Fruit fly (Drosophila melanogaster) whole organism, adult: ENCODE measurements around the gene RacGAP84C.

Experiments used
- CG11617 ChIP-seq: fragments of 200-800 bp; sonication (Bioruptor generic); optimal IDR thresholded peaks from 2 replicates; lab custom pipeline; 2017; ENCODE audit warnings: mild to moderate bottlenecking, missing biosample characterization, missing genetic modification reagents, missing genetic modification characterization
- CG1620 ChIP-seq: fragments of 200-800 bp; sonication (Bioruptor generic); optimal IDR thresholded peaks from 2 replicates; lab custom pipeline; 2016; ENCODE audit warnings: missing biosample characterization, missing genetic modification characterization
- CG5204 ChIP-seq: fragments of 200-800 bp; sonication (Bioruptor generic); optimal IDR thresholded peaks from 2 replicates; lab custom pipeline; 2016; ENCODE audit warnings: missing biosample characterization, missing genetic modification characterization
- CG7101 ChIP-seq: fragments of 200-800 bp; sonication (Bioruptor generic); optimal IDR thresholded peaks from 2 replicates; lab custom pipeline; 2018; ENCODE audit warnings: missing biosample characterization, mild to moderate bottlenecking, missing genetic modification characterization, moderate library complexity
- Clk ChIP-seq: fragments of 200-800 bp; sonication (Bioruptor generic); optimal IDR thresholded peaks from 2 replicates; lab custom pipeline; 2017; ENCODE audit warnings: missing biosample characterization, missing genetic modification characterization
- Mnt ChIP-seq: fragments of 200-800 bp; sonication (Bioruptor generic); optimal IDR thresholded peaks from 2 replicates; lab custom pipeline; 2016; ENCODE audit warnings: missing biosample characterization, mild to moderate bottlenecking, missing genetic modification characterization
- bab1 ChIP-seq: fragments of 200-800 bp; sonication (Bioruptor generic); optimal IDR thresholded peaks from 3 replicates; lab custom pipeline; 2019; ENCODE audit warnings: missing biosample characterization, mild to moderate bottlenecking, missing genetic modification characterization, moderate library complexity
- cnc ChIP-seq, 2 experiments: fragments of >200 bp; optimal IDR thresholded peaks; 2 replicates each; lab custom pipeline; 2017
- kay ChIP-seq: fragments of 200-800 bp; sonication (Bioruptor generic); peaks from one replicate; lab custom pipeline; 2016; ENCODE audit warnings: missing biosample characterization, missing genetic modification characterization, borderline replicate concordance
- ovo ChIP-seq: fragments of 200-800 bp; sonication (Bioruptor generic); optimal IDR thresholded peaks from 2 replicates; lab custom pipeline; 2016; ENCODE audit warnings: missing biosample characterization, missing genetic modification characterization
- pad ChIP-seq: fragments of 200-800 bp; sonication (Bioruptor generic); optimal IDR thresholded peaks from 3 replicates; lab custom pipeline; 2017; ENCODE audit warnings: missing biosample characterization, missing genetic modification characterization, mild to moderate bottlenecking, moderate library complexity, missing genetic modification reagents
- tj ChIP-seq: fragments of 200-800 bp; sonication (Bioruptor generic); optimal IDR thresholded peaks from 3 replicates; lab custom pipeline; 2017; ENCODE audit warnings: missing biosample characterization, mild to moderate bottlenecking, missing genetic modification characterization, moderate library complexity
- toe ChIP-seq: fragments of 200-800 bp; sonication (Bioruptor generic); optimal IDR thresholded peaks from 2 replicates; lab custom pipeline; 2016; ENCODE audit warnings: missing biosample characterization, missing genetic modification characterization

DNA sequence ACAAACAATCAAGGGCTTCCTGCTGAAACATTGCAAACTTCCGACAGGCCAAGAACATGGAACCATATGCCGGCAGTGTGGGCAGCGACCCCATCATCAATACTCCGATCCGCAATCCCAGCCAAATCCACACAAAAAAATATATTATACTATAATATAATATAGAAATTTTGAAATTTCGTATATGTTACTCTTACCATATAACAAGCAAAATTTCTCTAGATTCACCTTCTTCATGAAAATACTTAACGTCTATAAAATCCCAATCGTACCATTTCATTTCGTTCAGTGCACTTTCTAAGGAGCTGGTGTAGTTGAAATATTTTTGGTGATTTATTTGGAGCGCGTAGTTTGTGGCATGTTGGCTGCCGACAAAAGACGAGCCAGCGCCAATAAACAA, 48.9 kb downstream of the RacGAP84C start:
- no peak for TF ChIP-seq bab1 (GFP tag; lab: Kevin White, UChicago)
- TF ChIP-seq toe (GFP tag; lab: Kevin White, UChicago), result no peak
- no peak for TF ChIP-seq kay (GFP tag; lab: Kevin White, UChicago)
- no peak for TF ChIP-seq tj
- no peak for TF ChIP-seq CG5204 (GFP tag; lab: Kevin White, UChicago)
- TF ChIP-seq Mnt (GFP tag; lab: Kevin White, UChicago), result no peak
- TF ChIP-seq pad (GFP tag; lab: Kevin White, UChicago), result no peak
- no peak for TF ChIP-seq CG1620 (GFP tag; lab: Kevin White, UChicago)
- no peak for TF ChIP-seq CG7101 (tag; lab: Kevin White, UChicago)
- no peak for TF ChIP-seq Clk
- no peak for TF ChIP-seq CG11617 (GFP tag; lab: Kevin White, UChicago)
- no peak for TF ChIP-seq cnc (optimal IDR thresholded peaks at IDR 0.05; lab: Kevin White, UChicago)
- no peak for TF ChIP-seq ovo (GFP tag; lab: Kevin White, UChicago)
